Fruit fly (Drosophila melanogaster) whole organism, wandering third instar larva: ENCODE results near the gene NKCC.

ENCODE experiments used
- Myc ChIP-seq: fragments of >200 bp; optimal IDR thresholded peaks from 2 replicates; lab custom pipeline; 2017
- fru ChIP-seq: fragments of 200-800 bp; sonication (Bioruptor generic); optimal IDR thresholded peaks from 3 replicates; lab custom pipeline; 2016; ENCODE audit warnings: missing biosample characterization, mild to moderate bottlenecking, missing genetic modification characterization
- psq ChIP-seq: fragments of 200-800 bp; sonication (Bioruptor generic); optimal IDR thresholded peaks from 3 replicates; lab custom pipeline; 2017; ENCODE audit warnings: missing biosample characterization, mild to moderate bottlenecking, missing genetic modification characterization, moderate library complexity

DNA sequence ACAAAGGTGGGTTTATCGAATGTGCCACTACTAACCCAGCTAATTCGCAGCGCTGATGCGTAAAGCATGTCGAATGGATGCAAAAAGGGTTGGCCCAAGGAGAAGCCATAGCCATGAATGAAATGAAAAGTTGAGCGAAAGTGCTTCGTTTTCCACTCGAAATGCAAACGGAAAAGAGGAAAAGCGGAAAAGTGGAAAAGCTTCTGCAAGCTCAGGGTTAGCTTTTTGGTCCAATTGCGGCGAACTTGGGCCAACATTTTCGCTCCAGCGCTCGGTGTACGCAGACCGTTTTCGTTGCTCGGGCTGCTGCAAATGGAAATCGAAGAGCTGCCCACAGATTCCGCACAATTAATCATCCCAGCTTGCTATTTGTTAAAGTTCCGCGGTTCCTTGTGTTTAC, 22.3 kb upstream of the NKCC start:
- no peak for TF ChIP-seq psq (GFP tag; lab: Kevin White, UChicago)
- no peak for TF ChIP-seq fru (GFP tag; lab: Kevin White, UChicago)
- TF ChIP-seq Myc (lab: Kevin White, UChicago), result no peak
